Fruit fly (Drosophila melanogaster): ENCODE data around the gene CG13713.

CG13713 gene

DNA sequence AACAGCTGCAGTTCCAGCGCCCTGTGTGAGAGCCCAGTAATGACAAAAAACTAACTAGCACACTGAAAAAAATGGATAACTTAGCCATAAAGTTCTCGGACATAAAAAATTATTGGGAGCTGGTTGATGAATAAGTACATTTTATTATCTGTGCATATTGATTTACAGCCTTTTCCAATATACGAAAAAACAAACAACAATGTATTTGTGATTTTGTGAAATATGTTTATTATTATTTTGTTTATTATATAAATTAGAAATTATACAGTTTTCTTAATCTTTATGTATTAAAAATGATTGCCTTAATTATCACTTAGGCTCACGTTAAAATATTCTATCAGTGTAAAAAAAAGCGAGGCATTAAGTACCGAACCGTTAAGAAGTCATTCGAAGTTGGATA is 5.6 kb upstream of the CG13713 start (continued):
- TF ChIP-seq odd (GFP tag; optimal IDR thresholded peaks at IDR 0.05), result no peak
- peak in 1 of 3 experiments; percentile 39 for TF ChIP-seq lola (GFP tag; optimal IDR thresholded peaks at IDR 0.05)
- no peak for TF ChIP-seq CG7987 (GFP tag; optimal IDR thresholded peaks at IDR 0.05)
- TF ChIP-seq CG32767 (GFP tag; IDR thresholded peaks at IDR 0.05), result no peak
- no peak for TF ChIP-seq gcm2 (GFP tag; optimal IDR thresholded peaks at IDR 0.05)
- TF ChIP-seq Max (GFP tag; optimal IDR thresholded peaks at IDR 0.05), result no peak
- TF ChIP-seq CG11723 (GFP tag; optimal IDR thresholded peaks at IDR 0.05), result no peak
- no peak for TF ChIP-seq D (optimal IDR thresholded peaks at IDR 0.05)
- peak; percentile 37 for TF ChIP-seq D (GFP tag; optimal IDR thresholded peaks at IDR 0.05)
- no peak for TF ChIP-seq croc (GFP tag; conservative IDR thresholded peaks at IDR 0.05)
- no peak for TF ChIP-seq CG30020 (tag; optimal IDR thresholded peaks at IDR 0.05)
- no peak for TF ChIP-seq slbo (GFP tag; IDR thresholded peaks at IDR 0.05)
- no peak for TF ChIP-seq CG9876 (GFP tag; optimal IDR thresholded peaks at IDR 0.05)
- peak; percentile 30 to 60 for TF ChIP-seq bsh (GFP tag; optimal IDR thresholded peaks at IDR 0.05)
- no peak for TF ChIP-seq CG11456 (GFP tag; IDR thresholded peaks at IDR 0.05)
- TF ChIP-seq Sox100B (GFP tag; optimal IDR thresholded peaks at IDR 0.05), result peak; percentile 31
- no peak for TF ChIP-seq CG10565 (GFP tag; optimal IDR thresholded peaks at IDR 0.05)
- TF ChIP-seq ERR (GFP tag; optimal IDR thresholded peaks at IDR 0.05), result no peak
- no peak for TF ChIP-seq CG2116 (GFP tag; optimal IDR thresholded peaks at IDR 0.05)
- TF ChIP-seq gem (tag; optimal IDR thresholded peaks at IDR 0.05), result peak; percentile 70
- peak; percentile 57 for TF ChIP-seq CG2678 (tag; optimal IDR thresholded peaks at IDR 0.05)
- TF ChIP-seq CG3995 (GFP tag; optimal IDR thresholded peaks at IDR 0.05), result no peak
- no peak for TF ChIP-seq CG3065 (GFP tag; optimal IDR thresholded peaks at IDR 0.05)
- peak; percentile 69 for TF ChIP-seq CG17361 (GFP tag; IDR thresholded peaks at IDR 0.05)
- TF ChIP-seq CG18619 (GFP tag; optimal IDR thresholded peaks at IDR 0.05), result no peak
- TF ChIP-seq slou (GFP tag; optimal IDR thresholded peaks at IDR 0.05), result no peak
- TF ChIP-seq stc (GFP tag; IDR thresholded peaks at IDR 0.05), result no peak
- peak; percentile 36 for TF ChIP-seq ATbp (GFP tag; optimal IDR thresholded peaks at IDR 0.05)
- no peak for TF ChIP-seq tx (GFP tag; optimal IDR thresholded peaks at IDR 0.05)
- no peak for TF ChIP-seq CG6854 (GFP tag; optimal IDR thresholded peaks at IDR 0.05)
- TF ChIP-seq amos (GFP tag; IDR thresholded peaks at IDR 0.05; ENCODE audit: partially characterized antibody), result no peak
- no peak for TF ChIP-seq CG14050 (GFP tag; IDR thresholded peaks at IDR 0.05)
- TF ChIP-seq lbe (GFP tag; optimal IDR thresholded peaks at IDR 0.05), result no peak
- no peak for TF ChIP-seq CG12219 (GFP tag; optimal IDR thresholded peaks at IDR 0.05)
- no peak for TF ChIP-seq Sin3A (optimal IDR thresholded peaks at IDR 0.05)
- TF ChIP-seq Scr (GFP tag; IDR thresholded peaks at IDR 0.05; ENCODE audit: partially characterized antibody), result no peak
- TF ChIP-seq CkIIα-i1 (GFP tag; IDR thresholded peaks at IDR 0.05), result no peak
- no peak for TF ChIP-seq sug (tag; optimal IDR thresholded peaks at IDR 0.05)
- no peak for TF ChIP-seq Atf-2 (GFP tag; optimal IDR thresholded peaks at IDR 0.05)
- no peak for TF ChIP-seq bigmax (GFP tag; optimal IDR thresholded peaks at IDR 0.05)
- no peak for TF ChIP-seq CG17328 (GFP tag; IDR thresholded peaks at IDR 0.05)
- no peak for TF ChIP-seq Xbp1 (GFP tag; optimal IDR thresholded peaks at IDR 0.05)
- TF ChIP-seq bbx (GFP tag; IDR thresholded peaks at IDR 0.05; ENCODE audit: partially characterized antibody), result no peak
- no peak for TF ChIP-seq CG1792 (GFP tag; optimal IDR thresholded peaks at IDR 0.05)
- no peak for TF ChIP-seq Rfx (GFP tag; IDR thresholded peaks at IDR 0.05)
- TF ChIP-seq ken (GFP tag; IDR thresholded peaks at IDR 0.05), result no peak
- TF ChIP-seq lab (GFP tag; optimal IDR thresholded peaks at IDR 0.05), result peak; percentile 8
- no peak for TF ChIP-seq hb (GFP tag; IDR thresholded peaks at IDR 0.05; ENCODE audit: partially characterized antibody)
- TF ChIP-seq CG7839 (tag; optimal IDR thresholded peaks at IDR 0.05), result peak; percentile 24
- no peak for TF ChIP-seq CG8765 (GFP tag; IDR thresholded peaks at IDR 0.05)
- TF ChIP-seq CG3726 (GFP tag; IDR thresholded peaks at IDR 0.05), result no peak
- peak; percentile 26 for TF ChIP-seq CG17359 (tag; optimal IDR thresholded peaks at IDR 0.05)

Data from whole organism, embryonic.